Worm (Caenorhabditis elegans) whole organism, L2 larva: Measurements from ENCODE around the gene dim-1.

Experiments
- C34F6.9 ChIP-seq: fragments of 150-350 bp; optimal IDR thresholded peaks from 2 replicates; lab custom pipeline; 2014; ENCODE audit warnings: missing biosample characterization, missing genetic modification characterization
- R02D3.7 ChIP-seq: fragments of 150-350 bp; optimal IDR thresholded peaks from 2 replicates; lab custom pipeline; 2014; ENCODE audit warnings: missing biosample characterization, missing genetic modification characterization
- Y55F3AM.14 ChIP-seq: fragments of 200-800 bp; sonication (Bioruptor generic); optimal IDR thresholded peaks from 2 replicates; lab custom pipeline; 2018; ENCODE audit warnings: mild to moderate bottlenecking, missing genetic modification characterization, missing compliant biosample characterization
- alr-1 ChIP-seq: fragments of 150-350 bp; optimal IDR thresholded peaks from 2 replicates; lab custom pipeline; 2014; ENCODE audit warnings: missing biosample characterization, missing genetic modification characterization
- aly-2 ChIP-seq: fragments of 150-350 bp; optimal IDR thresholded peaks from 2 replicates; lab custom pipeline; 2014; ENCODE audit warnings: missing biosample characterization, missing genetic modification characterization
- ama-1 ChIP-seq: fragments of 150-350 bp; optimal IDR thresholded peaks from 2 replicates; lab custom pipeline; 2018; ENCODE audit warnings: inconsistent platforms
- blmp-1 ChIP-seq: sonication (generic microtip); optimal IDR thresholded peaks from 2 replicates; lab custom pipeline; 2017; ENCODE audit warnings: missing genetic modification characterization, mild to moderate bottlenecking, missing compliant biosample characterization, antibody characterized with exemption, moderate library complexity; ENCODE audit not compliant: insufficient read depth
- ceh-16 ChIP-seq: fragments of 150-350 bp; optimal IDR thresholded peaks from 2 replicates; lab custom pipeline; 2014; ENCODE audit warnings: missing biosample characterization, missing genetic modification characterization
- crh-2 ChIP-seq: sonication (generic microtip); optimal IDR thresholded peaks from 2 replicates; lab custom pipeline; 2017; ENCODE audit warnings: missing biosample characterization, missing genetic modification characterization
- dmd-4 ChIP-seq: sonication (generic microtip); optimal IDR thresholded peaks from 2 replicates; lab custom pipeline; 2017; ENCODE audit warnings: missing biosample characterization, missing genetic modification characterization
- egl-27 ChIP-seq: sonication (generic microtip); optimal IDR thresholded peaks from 3 replicates; lab custom pipeline; 2017; ENCODE audit warnings: missing biosample characterization, missing genetic modification reagents, missing genetic modification characterization
- elt-1 ChIP-seq: fragments of 150-350 bp; optimal IDR thresholded peaks from 2 replicates; lab custom pipeline; 2014; ENCODE audit warnings: missing biosample characterization, missing genetic modification characterization
- elt-3 ChIP-seq: sonication (generic microtip); optimal IDR thresholded peaks from 2 replicates; lab custom pipeline; 2017; ENCODE audit warnings: missing biosample characterization, missing genetic modification characterization
- fos-1 ChIP-seq: fragments of 150-350 bp; optimal IDR thresholded peaks from 2 replicates; lab custom pipeline; 2014; ENCODE audit warnings: missing biosample characterization, missing genetic modification characterization
- gmeb-1 ChIP-seq: fragments of 150-350 bp; optimal IDR thresholded peaks from 2 replicates; lab custom pipeline; 2014; ENCODE audit warnings: missing biosample characterization, missing genetic modification characterization
- lin-11 ChIP-seq: fragments of 150-350 bp; sonication (generic microtip); optimal IDR thresholded peaks from 2 replicates; lab custom pipeline; 2014; ENCODE audit warnings: missing biosample characterization, missing genetic modification characterization, inconsistent platforms, mixed read lengths
- lin-13 ChIP-seq: fragments of 150-350 bp; optimal IDR thresholded peaks from 2 replicates; lab custom pipeline; 2014; ENCODE audit warnings: missing biosample characterization, missing genetic modification reagents, missing genetic modification characterization
- lsy-2 ChIP-seq, 2 experiments: fragments of 150-350 bp in 1 of 2; sonication (generic microtip) in 1 of 2; optimal IDR thresholded peaks; 2 replicates each; lab custom pipeline; 2014 to 2017; ENCODE audit warnings: missing biosample characterization in 2 of 2, missing genetic modification characterization in 2 of 2
- mab-5 ChIP-seq: fragments of 150-350 bp; optimal IDR thresholded peaks from 2 replicates; lab custom pipeline; 2014; ENCODE audit warnings: missing biosample characterization, missing genetic modification characterization
- mbf-1 ChIP-seq: sonication (generic microtip); optimal IDR thresholded peaks from 2 replicates; lab custom pipeline; 2017; ENCODE audit warnings: missing biosample characterization, missing genetic modification characterization
- mdl-1 ChIP-seq, 2 experiments: fragments of 150-350 bp in 1 of 2; sonication (generic microtip) in 1 of 2; optimal IDR thresholded peaks; 2 replicates each; lab custom pipeline; 2017; ENCODE audit warnings: missing biosample characterization in 2 of 2, missing genetic modification characterization in 2 of 2
- nhr-10 ChIP-seq: sonication (generic microtip); optimal IDR thresholded peaks from 2 replicates; lab custom pipeline; 2017; ENCODE audit warnings: missing biosample characterization, missing genetic modification characterization
- nhr-12 ChIP-seq: fragments of 150-350 bp; optimal IDR thresholded peaks from 2 replicates; lab custom pipeline; 2014; ENCODE audit warnings: missing biosample characterization, missing genetic modification characterization
- nhr-129 ChIP-seq: fragments of 150-350 bp; optimal IDR thresholded peaks from 2 replicates; lab custom pipeline; 2014; ENCODE audit warnings: missing biosample characterization, missing genetic modification characterization
- nhr-21 ChIP-seq: fragments of 150-350 bp; optimal IDR thresholded peaks from 2 replicates; lab custom pipeline; 2014; ENCODE audit warnings: missing biosample characterization, missing genetic modification characterization
- nhr-23 ChIP-seq: fragments of 150-350 bp; optimal IDR thresholded peaks from 2 replicates; lab custom pipeline; 2014; ENCODE audit warnings: missing biosample characterization, missing genetic modification reagents, missing genetic modification characterization
- nhr-25 ChIP-seq: fragments of 150-350 bp; sonication (generic microtip); optimal IDR thresholded peaks from 3 replicates; lab custom pipeline; 2014; ENCODE audit warnings: missing biosample characterization, missing genetic modification characterization
- nhr-6 ChIP-seq: fragments of 150-350 bp; optimal IDR thresholded peaks from 2 replicates; lab custom pipeline; 2014; ENCODE audit warnings: missing biosample characterization, missing genetic modification characterization
- nhr-77 ChIP-seq: fragments of 150-350 bp; optimal IDR thresholded peaks from 2 replicates; lab custom pipeline; 2014; ENCODE audit warnings: missing biosample characterization, missing genetic modification characterization
- peb-1 ChIP-seq: fragments of 150-350 bp; optimal IDR thresholded peaks from 2 replicates; lab custom pipeline; 2014; ENCODE audit warnings: missing biosample characterization, missing genetic modification characterization
- sem-4 ChIP-seq: fragments of 150-350 bp; optimal IDR thresholded peaks from 2 replicates; lab custom pipeline; 2014; ENCODE audit warnings: missing biosample characterization, missing genetic modification reagents, missing genetic modification characterization
- skn-1 ChIP-seq: sonication (generic microtip); optimal IDR thresholded peaks from 2 replicates; lab custom pipeline; 2017; ENCODE audit warnings: missing biosample characterization, missing genetic modification characterization
- sma-3 ChIP-seq: sonication (generic microtip); optimal IDR thresholded peaks from 2 replicates; lab custom pipeline; 2016; ENCODE audit warnings: missing genetic modification reagents, missing genetic modification characterization, missing compliant biosample characterization
- sma-9 ChIP-seq, 2 experiments: fragments of 150-350 bp in 1 of 2; sonication (generic microtip) in 1 of 2; optimal IDR thresholded peaks; 2 replicates each; lab custom pipeline; 2014 to 2016; ENCODE audit warnings: missing genetic modification characterization in 2 of 2, mild to moderate bottlenecking in 1 of 2, missing biosample characterization in 1 of 2, missing compliant biosample characterization in 1 of 2, missing genetic modification reagents in 1 of 2, moderate library complexity in 1 of 2
- snpc-4 ChIP-seq: fragments of 150-350 bp; optimal IDR thresholded peaks from 2 replicates; lab custom pipeline; 2014; ENCODE audit warnings: missing biosample characterization, missing genetic modification characterization
- unc-39 ChIP-seq: fragments of 150-350 bp; optimal IDR thresholded peaks from 2 replicates; lab custom pipeline; 2014; ENCODE audit warnings: missing biosample characterization, missing genetic modification characterization
- unc-55 ChIP-seq: fragments of 150-350 bp; sonication (generic microtip); optimal IDR thresholded peaks from 3 replicates; lab custom pipeline; 2014; ENCODE audit warnings: missing biosample characterization, missing genetic modification reagents, missing genetic modification characterization
- unc-62 ChIP-seq: fragments of 150-350 bp; optimal IDR thresholded peaks from 2 replicates; lab custom pipeline; 2014; ENCODE audit warnings: missing biosample characterization, missing genetic modification reagents, missing genetic modification characterization
- zag-1 ChIP-seq: fragments of 150-350 bp; optimal IDR thresholded peaks from 2 replicates; lab custom pipeline; 2014; ENCODE audit warnings: missing biosample characterization, missing genetic modification characterization
- ztf-1 ChIP-seq: fragments of 200-800 bp; sonication (Bioruptor generic); conservative IDR thresholded peaks from 2 replicates; pipeline ENCODE4 v1.3.6; 2022; ENCODE audit warnings: missing genetic modification characterization, missing compliant biosample characterization
- ztf-4 ChIP-seq: fragments of 150-350 bp; optimal IDR thresholded peaks from 2 replicates; lab custom pipeline; 2014; ENCODE audit warnings: missing biosample characterization, missing genetic modification characterization

dim-1 gene

DNA sequence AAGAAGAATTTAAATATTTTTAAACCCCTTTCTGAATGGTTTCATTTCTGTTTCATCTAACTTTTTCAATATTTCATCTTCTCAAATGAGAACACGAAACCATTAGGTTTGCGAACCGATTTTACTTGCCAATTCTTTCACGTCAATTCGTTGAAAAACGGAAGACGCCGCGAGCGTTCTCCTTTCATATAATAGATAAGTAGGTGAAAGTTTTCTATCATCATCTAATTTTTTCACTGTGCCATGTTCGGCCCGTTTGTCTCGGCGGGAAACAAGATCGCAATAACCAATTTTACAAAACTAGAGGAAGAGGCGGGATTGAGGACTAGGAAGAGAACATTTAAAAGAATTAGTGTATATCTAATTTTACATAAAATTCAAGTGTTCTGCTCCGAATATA is 12.9 kb downstream of the dim-1 start, which contains the start of gene C18A11.4:
Gene C18A11.4, plus strand, starts transcription at position 367 of the 400 bp plus-strand sequence.
- TF ChIP-seq blmp-1 (tag; lab: Kevin White, UChicago) (peak; percentile 79), sma-3 (GFP tag; lab: Kevin White, UChicago) (no peak)

ce11 chrX:8040967-8041366 is 17.1 kb downstream of the dim-1 start, which contains the start of gene xol-1:
Gene xol-1 (plus strand): TSS chrX:8041313.
- no peak for TF ChIP-seq snpc-4 (tag; lab: Kevin White, UChicago)
- no peak for TF ChIP-seq nhr-23 (tag; lab: Kevin White, UChicago)
- no peak for TF ChIP-seq nhr-6 (tag; lab: Kevin White, UChicago)
- no peak for TF ChIP-seq mbf-1 (tag; lab: Kevin White, UChicago)
- TF ChIP-seq gmeb-1, result no peak
- no peak for TF ChIP-seq skn-1 (tag; lab: Kevin White, UChicago)
- no peak for TF ChIP-seq sma-3 (GFP tag; lab: Kevin White, UChicago)
- no peak for TF ChIP-seq lin-11 (tag; lab: Kevin White, UChicago)
- TF ChIP-seq dmd-4, result no peak
- no peak for TF ChIP-seq alr-1 (tag; lab: Kevin White, UChicago)
- TF ChIP-seq C34F6.9 (tag; lab: Kevin White, UChicago), result no peak
- TF ChIP-seq unc-55 (GFP tag; lab: Kevin White, UChicago), result no peak
- TF ChIP-seq peb-1 (tag; lab: Kevin White, UChicago), result no peak

- TF ChIP-seq crh-2 (tag; lab: Kevin White, UChicago) (no peak), gmeb-1 (no peak), nhr-77 (tag; lab: Kevin White, UChicago) (no peak), sma-9 (GFP tag; optimal IDR thresholded peaks at IDR 0.05; lab: Kevin White, UChicago) (no peak), sma-9 (tag; optimal IDR thresholded peaks at IDR 0.05; lab: Kevin White, UChicago) (no peak), nhr-25 (tag; lab: Kevin White, UChicago) (no peak), ztf-4 (tag; lab: Kevin White, UChicago) (no peak), aly-2 (no peak), skn-1 (tag; lab: Kevin White, UChicago) (no peak), lsy-2 (tag; optimal IDR thresholded peaks at IDR 0.05; lab: Kevin White, UChicago) (no peak), unc-62 (GFP tag; lab: Kevin White, UChicago) (no peak), egl-27 (tag; lab: Kevin White, UChicago) (no peak), unc-55 (GFP tag; lab: Kevin White, UChicago) (no peak), ama-1 (lab: Kevin White, UChicago) (no peak), nhr-10 (tag; lab: Kevin White, UChicago) (no peak), nhr-23 (tag; lab: Kevin White, UChicago) (no peak), dmd-4 (no peak)
Observed at ce11 chrX:8037365-8037764, 20.7 kb downstream of the dim-1 start.

DNA sequence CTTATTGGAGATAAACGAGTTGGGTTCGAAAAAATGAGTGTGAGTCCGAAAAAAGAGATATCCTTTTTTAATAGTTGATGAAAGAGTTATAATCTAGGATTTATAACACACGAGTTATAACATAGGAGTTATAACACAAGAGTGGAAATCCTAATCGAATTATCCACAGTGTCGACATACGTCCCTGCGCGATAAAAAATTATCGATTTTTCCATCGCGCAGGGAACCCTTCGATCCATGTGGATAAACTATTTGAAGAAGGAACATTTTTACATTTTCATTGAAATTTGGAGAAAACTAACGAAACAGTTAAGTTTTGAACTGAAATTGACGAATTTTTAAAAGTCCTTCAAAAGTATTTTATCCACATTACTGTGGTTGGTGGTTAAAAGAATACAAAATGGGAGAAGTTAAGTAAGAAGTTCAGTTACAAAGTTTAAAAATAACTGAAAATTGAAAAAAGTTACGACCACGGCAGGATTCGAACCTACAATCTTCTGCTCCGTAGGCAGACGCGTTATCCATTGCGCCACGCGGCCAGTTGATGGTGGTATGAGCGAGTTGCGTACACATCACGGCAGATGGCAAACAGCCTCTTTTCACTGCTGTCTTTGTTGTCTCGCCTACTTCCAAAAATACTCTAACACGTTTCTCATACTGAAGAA is 21.7 kb downstream of the dim-1 start:
- TF ChIP-seq aly-2 (no peak), sem-4 (tag; lab: Kevin White, UChicago) (peak; percentile 98), ztf-1 (GFP tag; lab: Robert Waterston, UW) (peak; percentile 80; the same call in 1 of the 2 replicates), ama-1 (lab: Kevin White, UChicago) (peak; percentile 84), lin-11 (tag; lab: Kevin White, UChicago) (peak; percentile 86), nhr-6 (tag; lab: Kevin White, UChicago) (peak; percentile 100), sma-9 (GFP tag; optimal IDR thresholded peaks at IDR 0.05; lab: Kevin White, UChicago) (peak; percentile 98), sma-9 (tag; optimal IDR thresholded peaks at IDR 0.05; lab: Kevin White, UChicago) (no peak), mab-5 (tag; lab: Kevin White, UChicago) (peak; percentile 99), dmd-4 (peak; percentile 80), ztf-4 (tag; lab: Kevin White, UChicago) (peak; percentile 99), nhr-25 (tag; lab: Kevin White, UChicago) (peak; percentile 99), unc-39 (no peak), unc-55 (GFP tag; lab: Kevin White, UChicago) (peak; percentile 99), snpc-4 (tag; lab: Kevin White, UChicago) (peak; percentile 88), zag-1 (tag; lab: Kevin White, UChicago) (peak; percentile 99), elt-3 (tag; lab: Kevin White, UChicago) (peak; percentile 64), ceh-16 (tag; lab: Kevin White, UChicago) (peak; percentile 95), Y55F3AM.14 (GFP tag; lab: Kevin White, UChicago) (peak; percentile 96), lsy-2 (tag; optimal IDR thresholded peaks at IDR 0.05; lab: Kevin White, UChicago) (peak; percentile 95 to 97), lin-13 (peak; percentile 98), nhr-12 (tag; lab: Kevin White, UChicago) (peak; percentile 66), crh-2 (tag; lab: Kevin White, UChicago) (peak; percentile 100), C34F6.9 (tag; lab: Kevin White, UChicago) (peak; percentile 97), elt-1 (tag; lab: Kevin White, UChicago) (no peak), egl-27 (tag; lab: Kevin White, UChicago) (peak; percentile 99), mbf-1 (tag; lab: Kevin White, UChicago) (peak; percentile 81), blmp-1 (tag; lab: Kevin White, UChicago) (peak; percentile 72), skn-1 (tag; lab: Kevin White, UChicago) (peak; percentile 95), peb-1 (tag; lab: Kevin White, UChicago) (no peak), R02D3.7 (tag; lab: Kevin White, UChicago) (peak; percentile 78), mdl-1 (tag; optimal IDR thresholded peaks at IDR 0.05; lab: Kevin White, UChicago) (peak; percentile 94 to 96), nhr-23 (tag; lab: Kevin White, UChicago) (peak; percentile 20), nhr-10 (tag; lab: Kevin White, UChicago) (peak; percentile 99), fos-1 (peak; percentile 98), nhr-21 (tag; lab: Kevin White, UChicago) (peak; percentile 100), nhr-129 (tag; lab: Kevin White, UChicago) (peak; percentile 100)
